Fruit fly (Drosophila melanogaster): ENCODE data around the gene para.

DNA sequence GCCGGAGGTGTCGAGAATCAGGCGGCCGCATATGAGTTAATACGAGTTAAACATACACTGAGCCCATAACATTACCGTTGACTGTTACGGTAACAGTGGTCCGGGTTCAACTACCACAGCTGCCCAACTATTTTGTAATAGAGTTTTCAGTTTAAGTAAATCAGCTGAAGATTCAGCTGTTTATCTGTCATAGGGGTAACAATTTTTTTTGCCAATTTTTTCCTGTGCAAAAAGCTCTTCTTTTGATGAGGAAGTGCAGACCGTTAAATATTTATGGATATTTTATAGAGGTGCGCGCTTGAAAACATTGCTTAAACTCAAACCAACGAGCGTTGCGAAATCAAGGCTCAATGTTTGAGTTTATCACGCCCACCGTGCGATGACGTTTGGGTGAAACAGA lies 48.8 kb upstream of the para start:
- TF ChIP-seq fd96Ca (GFP tag; IDR thresholded peaks at IDR 0.05), result no peak; the same call in 2 of the 3 replicates
- no peak for TF ChIP-seq D1 (tag; optimal IDR thresholded peaks at IDR 0.05)
- no peak for TF ChIP-seq EcR (GFP tag; optimal IDR thresholded peaks at IDR 0.05)
- TF ChIP-seq CG10348 (GFP tag; IDR thresholded peaks at IDR 0.05), result no peak
- no peak for TF ChIP-seq Pif1B (GFP tag; optimal IDR thresholded peaks at IDR 0.05)
- TF ChIP-seq CG4496 (GFP tag; IDR thresholded peaks at IDR 0.05), result no peak
- no peak for TF ChIP-seq Pif1A (GFP tag; optimal IDR thresholded peaks at IDR 0.05)
